Worm (Caenorhabditis elegans): ENCODE results near the gene F15H10.9.
"Not testable (repeated sequence)": the region's sequence is repeated elsewhere in the genome, so short reads cannot be mapped to it uniquely, and the experiment has no call there.

Gene F15H10.9

ce11 chrV:10460685-10461084 is 46.2 kb upstream of the F15H10.9 start:
- TF ChIP-seq F55B11.4 (tag; optimal IDR thresholded peaks at IDR 0.05; ENCODE audit: borderline replicate concordance, insufficient read depth) (no peak), efl-1 (GFP tag; optimal IDR thresholded peaks at IDR 0.05) (no peak), T07F8.4 (tag; optimal IDR thresholded peaks at IDR 0.05) (no peak), him-1 (tag; optimal IDR thresholded peaks at IDR 0.05) (no peak), dox-1 (GFP tag; IDR thresholded peaks at IDR 0.05) (no peak), hlh-12 (tag; optimal IDR thresholded peaks at IDR 0.05) (no peak), ccch-3 (GFP tag; optimal IDR thresholded peaks at IDR 0.05) (no peak), lin-35 (GFP tag; optimal IDR thresholded peaks at IDR 0.05) (no peak), madf-3 (GFP tag; IDR thresholded peaks at IDR 0.05) (no peak), pha-4 (tag; optimal IDR thresholded peaks at IDR 0.05) (no peak), ztf-6 (GFP tag; IDR thresholded peaks at IDR 0.05) (no peak), ztf-22 (GFP tag; optimal IDR thresholded peaks at IDR 0.05) (no peak), bed-1 (GFP tag; IDR thresholded peaks at IDR 0.05) (no peak), ZK185.1 (tag; optimal IDR thresholded peaks at IDR 0.05; ENCODE audit: poor library complexity, severe bottlenecking) (no peak), C06A6.2 (GFP tag; conservative IDR thresholded peaks at IDR 0.05) (no peak), Y56A3A.18 (GFP tag; IDR thresholded peaks at IDR 0.05) (no peak), nhr-80 (tag; optimal IDR thresholded peaks at IDR 0.05) (no peak), ztf-3 (GFP tag; optimal IDR thresholded peaks at IDR 0.05) (no peak)

ce11 chrV:10457247-10457646 is 42.7 kb upstream of the F15H10.9 start, which contains the start of gene F22E12.1:
TSS of gene F22E12.1 (minus strand) at chrV:10457347.
- TF ChIP-seq xnd-1 (tag; optimal IDR thresholded peaks at IDR 0.05) (no peak), ceh-27 (GFP tag; optimal IDR thresholded peaks at IDR 0.05) (no peak), rpc-1 (optimal IDR thresholded peaks at IDR 0.05) (no peak), rpc-1 (tag; optimal IDR thresholded peaks at IDR 0.05) (no peak), K11D2.4 (GFP tag; IDR thresholded peaks at IDR 0.05) (no peak), somi-1 (GFP tag; optimal IDR thresholded peaks at IDR 0.05) (no peak), F33H1.4 (GFP tag; IDR thresholded peaks at IDR 0.05) (no peak), cebp-1 (GFP tag; IDR thresholded peaks at IDR 0.05) (no peak), cebp-1 (tag; optimal IDR thresholded peaks at IDR 0.05) (no peak), bed-2 (GFP tag; IDR thresholded peaks at IDR 0.05) (no peak), Y67H2A.10 (GFP tag; conservative IDR thresholded peaks at IDR 0.05) (no peak)

ce11 chrV:10456801-10457200 is 42.3 kb upstream of the F15H10.9 start:
- TF ChIP-seq hmg-1.2 (GFP tag; IDR thresholded peaks at IDR 0.05) (peak; percentile 69), snpc-1.1 (tag; optimal IDR thresholded peaks at IDR 0.05; ENCODE audit: insufficient read depth) (peak; percentile 62), attf-6 (GFP tag; IDR thresholded peaks at IDR 0.05) (peak; percentile 76; the same call in 1 of the 2 replicates), pbrm-1 (GFP tag; IDR thresholded peaks at IDR 0.05) (peak; percentile 47; the same call in 1 of the 2 replicates), snpc-4 (tag; optimal IDR thresholded peaks at IDR 0.05) (peak in 3 of 4 experiments; percentile 45 to 85 (median 72))
- TF ChIP-seq snpc-4 (GFP tag; optimal IDR thresholded peaks at IDR 0.05) = not testable (repeated sequence)

ce11 chrV:10453466-10453865 is 39.0 kb upstream of the F15H10.9 start, which contains the start of gene Y32F6A.5:
TSS of gene Y32F6A.5 (minus strand) at chrV:10453605.
- no peak for TF ChIP-seq F52B5.7 (tag; optimal IDR thresholded peaks at IDR 0.05)
- TF ChIP-seq dox-1 (GFP tag; IDR thresholded peaks at IDR 0.05) = 0 out of 2 replicates have a peak, but pooled peaks have one; percentile 5
- peak; percentile 64; the same call in 1 of the 2 replicates for TF ChIP-seq hsf-1 (GFP tag; IDR thresholded peaks at IDR 0.05)
- no peak for TF ChIP-seq dpff-1 (tag; optimal IDR thresholded peaks at IDR 0.05)
- TF ChIP-seq ZK185.1 (tag; optimal IDR thresholded peaks at IDR 0.05; ENCODE audit: poor library complexity, severe bottlenecking) = no peak
